Worm (Caenorhabditis elegans) whole organism, L3 larva: ENCODE results near the gene cst-1.

Source experiments
- ZK546.5 ChIP-seq: sonication (generic microtip); optimal IDR thresholded peaks from 2 replicates; lab custom pipeline; 2017; ENCODE audit warnings: missing biosample characterization, missing genetic modification characterization
- aly-2 ChIP-seq: fragments of 150-350 bp; optimal IDR thresholded peaks from 2 replicates; lab custom pipeline; 2014; ENCODE audit warnings: missing biosample characterization, missing genetic modification characterization
- ceh-16 ChIP-seq: sonication (generic microtip); optimal IDR thresholded peaks from 2 replicates; lab custom pipeline; 2017; ENCODE audit warnings: missing biosample characterization, missing genetic modification characterization
- ceh-82 ChIP-seq: fragments of 150-350 bp; optimal IDR thresholded peaks from 2 replicates; lab custom pipeline; 2014; ENCODE audit warnings: missing biosample characterization, missing genetic modification characterization
- ceh-9 ChIP-seq: sonication (generic microtip); optimal IDR thresholded peaks from 2 replicates; lab custom pipeline; 2018; ENCODE audit warnings: missing biosample characterization, missing genetic modification characterization
- daf-12 ChIP-seq: fragments of 150-350 bp; optimal IDR thresholded peaks from 2 replicates; lab custom pipeline; 2014; ENCODE audit warnings: missing biosample characterization, missing genetic modification reagents, missing genetic modification characterization
- egl-5 ChIP-seq: fragments of 150-350 bp; optimal IDR thresholded peaks from 2 replicates; lab custom pipeline; 2017; ENCODE audit warnings: missing biosample characterization, missing genetic modification reagents, missing genetic modification characterization, inconsistent platforms
- elt-3 ChIP-seq, 3 experiments: fragments of 150-350 bp in 1 of 3; sonication (generic microtip) in 2 of 3; optimal IDR thresholded peaks; 2 replicates in 2 of 3; 4 replicates in 1 of 3; lab custom pipeline; 2014 to 2017; ENCODE audit warnings: missing biosample characterization in 3 of 3, missing genetic modification characterization in 3 of 3
- eor-1 ChIP-seq, 2 experiments: fragments of 150-350 bp; optimal IDR thresholded peaks; 2 replicates each; lab custom pipeline; 2014 to 2018; ENCODE audit warnings: missing biosample characterization in 2 of 2, missing genetic modification characterization in 2 of 2
- fkh-10 ChIP-seq: sonication (generic microtip); optimal IDR thresholded peaks from 2 replicates; lab custom pipeline; 2017; ENCODE audit warnings: missing biosample characterization, missing genetic modification reagents, missing genetic modification characterization
- fos-1 ChIP-seq: fragments of 150-350 bp; optimal IDR thresholded peaks from 2 replicates; lab custom pipeline; 2014; ENCODE audit warnings: missing biosample characterization, missing genetic modification characterization
- hmg-11 ChIP-seq: sonication (generic microtip); optimal IDR thresholded peaks from 2 replicates; lab custom pipeline; 2016; ENCODE audit warnings: missing genetic modification characterization, missing compliant biosample characterization
- jun-1 ChIP-seq: fragments of 150-350 bp; optimal IDR thresholded peaks from 2 replicates; lab custom pipeline; 2014; ENCODE audit warnings: missing biosample characterization, missing genetic modification reagents, missing genetic modification characterization
- lin-15B ChIP-seq: fragments of 150-350 bp; optimal IDR thresholded peaks from 2 replicates; lab custom pipeline; 2014; ENCODE audit warnings: missing biosample characterization, missing genetic modification characterization
- lin-39 ChIP-seq: fragments of 150-350 bp; optimal IDR thresholded peaks from 2 replicates; lab custom pipeline; 2018; ENCODE audit warnings: missing biosample characterization, missing genetic modification reagents, missing genetic modification characterization
- lsy-12 ChIP-seq: sonication (generic microtip); optimal IDR thresholded peaks from 2 replicates; lab custom pipeline; 2016; ENCODE audit warnings: mild to moderate bottlenecking, missing genetic modification characterization, missing compliant biosample characterization
- mdl-1 ChIP-seq: fragments of 150-350 bp; optimal IDR thresholded peaks from 2 replicates; lab custom pipeline; 2014; ENCODE audit warnings: missing biosample characterization, missing genetic modification characterization
- nfya-1 ChIP-seq: sonication (generic microtip); optimal IDR thresholded peaks from 2 replicates; lab custom pipeline; 2017; ENCODE audit warnings: missing genetic modification characterization, mild to moderate bottlenecking, missing compliant biosample characterization, antibody characterized with exemption, moderate library complexity; ENCODE audit not compliant: insufficient read depth
- nhr-11 ChIP-seq: fragments of 150-350 bp; optimal IDR thresholded peaks from 2 replicates; lab custom pipeline; 2014; ENCODE audit warnings: missing biosample characterization, missing genetic modification characterization
- nhr-25 ChIP-seq: sonication (generic microtip); optimal IDR thresholded peaks from 2 replicates; lab custom pipeline; 2017; ENCODE audit warnings: missing biosample characterization, missing genetic modification characterization
- nhr-28 ChIP-seq: fragments of 150-350 bp; optimal IDR thresholded peaks from 2 replicates; lab custom pipeline; 2014; ENCODE audit warnings: missing biosample characterization, missing genetic modification characterization
- nhr-43 ChIP-seq: sonication (generic microtip); optimal IDR thresholded peaks from 2 replicates; lab custom pipeline; 2016; ENCODE audit warnings: mild to moderate bottlenecking, missing genetic modification characterization, missing compliant biosample characterization; ENCODE audit not compliant: poor library complexity, severe bottlenecking
- nhr-67 ChIP-seq: fragments of 150-350 bp; optimal IDR thresholded peaks from 2 replicates; lab custom pipeline; 2014; ENCODE audit warnings: missing biosample characterization, missing genetic modification characterization
- nhr-76 ChIP-seq: fragments of 150-350 bp; sonication (generic microtip); optimal IDR thresholded peaks from 5 replicates; lab custom pipeline; 2014; ENCODE audit warnings: missing biosample characterization, missing genetic modification characterization
- pha-4 ChIP-seq: fragments of 150-350 bp; optimal IDR thresholded peaks from 2 replicates; lab custom pipeline; 2014; ENCODE audit warnings: missing biosample characterization, missing genetic modification reagents, missing genetic modification characterization
- sea-2 ChIP-seq: fragments of 150-350 bp; sonication (generic microtip); optimal IDR thresholded peaks from 4 replicates; lab custom pipeline; 2014; ENCODE audit warnings: missing biosample characterization, missing genetic modification reagents, missing genetic modification characterization
- snpc-4 ChIP-seq: fragments of 150-350 bp; optimal IDR thresholded peaks from 2 replicates; lab custom pipeline; 2014; ENCODE audit warnings: missing biosample characterization, missing genetic modification characterization
- tbx-2 ChIP-seq: sonication (generic microtip); optimal IDR thresholded peaks from 2 replicates; lab custom pipeline; 2016; ENCODE audit warnings: mild to moderate bottlenecking, missing genetic modification characterization, missing compliant biosample characterization
- unc-39 ChIP-seq: sonication (generic microtip); optimal IDR thresholded peaks from 4 replicates; lab custom pipeline; 2017; ENCODE audit warnings: missing biosample characterization, missing genetic modification characterization
- unc-62 ChIP-seq: fragments of 150-350 bp; sonication (generic microtip); optimal IDR thresholded peaks from 4 replicates; lab custom pipeline; 2014; ENCODE audit warnings: missing biosample characterization, missing genetic modification reagents, missing genetic modification characterization
- zag-1 ChIP-seq: fragments of 150-350 bp; optimal IDR thresholded peaks from 2 replicates; lab custom pipeline; 2014; ENCODE audit warnings: missing biosample characterization, missing genetic modification characterization
- ztf-11 ChIP-seq: fragments of 150-350 bp; optimal IDR thresholded peaks from 2 replicates; lab custom pipeline; 2014; ENCODE audit warnings: missing biosample characterization, missing genetic modification characterization
- ztf-4 ChIP-seq: fragments of 150-350 bp; optimal IDR thresholded peaks from 2 replicates; lab custom pipeline; 2014; ENCODE audit warnings: missing biosample characterization, missing genetic modification characterization

cst-1 gene

ce11 chrX:4368800-4369199 is 29.4 kb downstream of the cst-1 start, which contains the start of gene R160.4:
TSS of gene R160.4 (minus strand) at chrX:4368900.
- TF ChIP-seq lin-39 (tag; lab: Kevin White, UChicago) (no peak), nfya-1 (tag; lab: Kevin White, UChicago) (no peak), nhr-25 (no peak), nhr-76 (tag; lab: Kevin White, UChicago) (no peak), pha-4 (tag; lab: Kevin White, UChicago) (no peak), nhr-43 (tag; lab: Kevin White, UChicago) (no peak), ceh-16 (tag; lab: Kevin White, UChicago) (no peak), tbx-2 (tag; lab: Kevin White, UChicago) (no peak), lsy-12 (no peak), egl-5 (no peak), daf-12 (tag; lab: Kevin White, UChicago) (no peak)

DNA sequence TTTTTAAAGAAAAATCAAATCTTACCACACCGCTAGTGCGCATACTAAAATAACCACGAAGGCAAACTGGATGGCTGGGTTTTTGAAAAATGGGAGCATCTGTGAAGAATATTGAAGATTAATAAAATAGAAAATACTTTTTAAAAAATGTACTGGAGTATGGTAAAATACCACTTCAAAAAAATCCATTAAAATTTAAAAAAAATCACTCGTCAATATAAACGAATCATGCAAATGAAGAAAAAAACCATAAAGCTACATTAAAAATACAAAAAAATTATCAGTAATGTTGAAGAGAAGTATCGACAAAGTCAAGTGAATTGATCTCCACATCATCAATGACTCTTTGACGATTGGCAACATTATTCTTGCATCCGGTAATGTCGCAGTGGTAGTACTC is 31.3 kb downstream of the cst-1 start, which contains the start of gene R160.5:
R160.5 (minus strand) TSS at position 101 of the 400 bp plus-strand sequence.
- TF ChIP-seq pha-4 (tag; lab: Kevin White, UChicago), result no peak
- TF ChIP-seq ZK546.5 (tag; lab: Kevin White, UChicago), result no peak
- TF ChIP-seq zag-1 (tag; lab: Kevin White, UChicago), result no peak

DNA sequence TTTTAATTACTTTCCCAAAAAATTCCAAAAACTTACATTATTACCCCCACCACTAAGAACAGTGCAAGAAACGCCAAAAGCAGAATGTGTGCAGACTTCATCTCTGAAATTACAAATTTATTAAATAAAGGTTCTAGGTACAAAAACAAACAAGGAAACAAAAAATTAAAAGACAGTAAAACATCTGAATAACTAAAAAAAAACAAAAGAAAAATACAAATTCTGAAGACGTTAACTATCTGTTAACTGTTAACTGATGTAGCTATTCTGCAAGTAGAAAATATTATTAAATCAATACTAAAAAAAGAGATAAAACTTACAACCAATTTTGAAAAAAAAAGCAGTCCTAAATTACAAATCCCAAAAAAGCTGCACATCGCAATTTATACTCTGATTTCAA is 32.0 kb downstream of the cst-1 start, which contains the start of gene R160.13:
R160.13 (minus strand) TSS at position 101 of the 400 bp plus-strand sequence.
- TF ChIP-seq nfya-1 (tag; lab: Kevin White, UChicago), result no peak
- no peak for TF ChIP-seq nhr-43 (tag; lab: Kevin White, UChicago)
- no peak for TF ChIP-seq ztf-4
- TF ChIP-seq ztf-11 (tag; lab: Kevin White, UChicago), result no peak
- TF ChIP-seq nhr-25, result no peak
- TF ChIP-seq daf-12 (tag; lab: Kevin White, UChicago), result no peak
- no peak for TF ChIP-seq elt-3 (tag; optimal IDR thresholded peaks at IDR 0.05; lab: Kevin White, UChicago)
- no peak for TF ChIP-seq jun-1 (tag; lab: Kevin White, UChicago)
- TF ChIP-seq nhr-11 (tag; lab: Kevin White, UChicago), result no peak
- no peak for TF ChIP-seq mdl-1 (tag; lab: Kevin White, UChicago)
- no peak for TF ChIP-seq aly-2 (tag; lab: Kevin White, UChicago)
- no peak for TF ChIP-seq ceh-82 (tag; lab: Kevin White, UChicago)
- TF ChIP-seq lin-15B (tag; lab: Kevin White, UChicago), result no peak
- no peak for TF ChIP-seq lsy-12
- no peak for TF ChIP-seq ceh-16 (tag; lab: Kevin White, UChicago)

ce11 chrX:4371988-4372387 is 32.6 kb downstream of the cst-1 start, which contains the start of gene R160.14:
TSS of gene R160.14 (minus strand) at chrX:4372088.
- TF ChIP-seq snpc-4 (tag; lab: Kevin White, UChicago) (no peak), nhr-11 (tag; lab: Kevin White, UChicago) (no peak), ceh-9 (tag; lab: Kevin White, UChicago) (no peak), unc-62 (GFP tag; lab: Kevin White, UChicago) (no peak), ztf-11 (tag; lab: Kevin White, UChicago) (no peak), lsy-12 (no peak), nhr-25 (no peak), nhr-43 (tag; lab: Kevin White, UChicago) (no peak), nhr-28 (tag; lab: Kevin White, UChicago) (no peak), daf-12 (tag; lab: Kevin White, UChicago) (no peak), sea-2 (GFP tag; lab: Kevin White, UChicago) (no peak), hmg-11 (tag; lab: Kevin White, UChicago) (no peak), mdl-1 (tag; lab: Kevin White, UChicago) (no peak), lin-15B (tag; lab: Kevin White, UChicago) (no peak), fos-1 (tag; lab: Kevin White, UChicago) (no peak), ceh-16 (tag; lab: Kevin White, UChicago) (no peak), unc-39 (tag; lab: Kevin White, UChicago) (no peak), fkh-10 (GFP tag; lab: Kevin White, UChicago) (no peak), nhr-67 (tag; lab: Kevin White, UChicago) (no peak)
- TF ChIP-seq, all 47 proteins: peak for 0

DNA sequence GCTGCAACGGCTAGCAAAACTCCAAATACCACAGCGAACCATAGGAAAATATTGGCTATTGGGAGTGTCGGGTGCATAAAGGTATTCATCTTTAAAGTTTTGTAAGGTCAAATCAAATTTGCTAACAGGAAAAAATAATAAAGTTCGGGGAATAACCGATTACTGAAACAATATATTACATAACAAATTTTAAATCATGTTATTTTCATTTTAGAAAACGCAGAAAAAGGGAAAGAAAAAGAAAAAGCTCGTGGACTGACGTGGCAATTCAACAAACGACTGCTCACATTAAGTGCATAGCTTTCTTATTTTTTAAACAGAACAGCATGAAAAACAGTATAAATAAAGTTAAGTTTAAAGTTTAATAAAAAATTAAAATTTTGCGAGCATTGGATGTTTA is 33.7 kb downstream of the cst-1 start, which contains the start of gene R160.6:
R160.6 (minus strand) TSS at position 101 of the 400 bp plus-strand sequence.
- TF ChIP-seq tbx-2 (tag; lab: Kevin White, UChicago) (no peak), eor-1 (tag; optimal IDR thresholded peaks at IDR 0.05; lab: Kevin White, UChicago) (no peak), sea-2 (GFP tag; lab: Kevin White, UChicago) (no peak), nhr-28 (tag; lab: Kevin White, UChicago) (no peak), jun-1 (tag; lab: Kevin White, UChicago) (no peak), ztf-11 (tag; lab: Kevin White, UChicago) (no peak), pha-4 (tag; lab: Kevin White, UChicago) (no peak), ceh-82 (tag; lab: Kevin White, UChicago) (no peak)
